Worm (Caenorhabditis elegans) whole organism, early embryonic: ENCODE measurements around the gene C30G7.2.

Source experiments
- F13C5.2 ChIP-seq: sonication (generic microtip); optimal IDR thresholded peaks from 2 replicates; lab custom pipeline; 2017; ENCODE audit warnings: mild to moderate bottlenecking, missing genetic modification characterization, inconsistent platforms, missing compliant biosample characterization
- ama-1 ChIP-seq: fragments of 150-350 bp; optimal IDR thresholded peaks from 2 replicates; lab custom pipeline; 2014
- ceh-13 ChIP-seq: fragments of 200-800 bp; sonication (Bioruptor generic); optimal IDR thresholded peaks from 2 replicates; lab custom pipeline; 2018; ENCODE audit warnings: mild to moderate bottlenecking, missing genetic modification characterization, missing compliant biosample characterization
- ets-7 ChIP-seq: sonication (generic microtip); optimal IDR thresholded peaks from 2 replicates; lab custom pipeline; 2016; ENCODE audit warnings: missing genotype, missing genetic modification characterization, missing compliant biosample characterization
- flt-1 ChIP-seq: fragments of 200-800 bp; sonication (Bioruptor generic); IDR thresholded peaks from 2 replicates; pipeline ENCODE4 v1.3.6; 2022; ENCODE audit warnings: missing genetic modification characterization, missing compliant biosample characterization
- hmbx-1 ChIP-seq: sonication (generic microtip); optimal IDR thresholded peaks from 2 replicates; lab custom pipeline; 2016; ENCODE audit warnings: mild to moderate bottlenecking, missing genetic modification characterization, missing compliant biosample characterization
- hmg-4 ChIP-seq: fragments of 200-800 bp; sonication (Bioruptor generic); optimal IDR thresholded peaks from 2 replicates; lab custom pipeline; 2018; ENCODE audit warnings: mild to moderate bottlenecking, missing genetic modification characterization, missing compliant biosample characterization
- tra-4 ChIP-seq: sonication (generic microtip); optimal IDR thresholded peaks from 2 replicates; lab custom pipeline; 2017; ENCODE audit warnings: missing genetic modification characterization, missing compliant biosample characterization

- TF ChIP-seq hmbx-1 (tag; lab: Kevin White, UChicago) (no peak), ama-1 (lab: Kevin White, UChicago) (no peak), flt-1 (GFP tag; lab: Robert Waterston, UW) (no peak), hmg-4 (GFP tag; lab: Kevin White, UChicago) (no peak), ets-7 (tag; lab: Kevin White, UChicago) (no peak), tra-4 (tag; lab: Kevin White, UChicago) (no peak), F13C5.2 (tag; lab: Kevin White, UChicago) (no peak), ceh-13 (GFP tag; lab: Kevin White, UChicago) (no peak)
Measured at ce11 chrV:14909331-14909835, 27.3 kb upstream of the C30G7.2 start, which contains the start of gene H12D21.9.
